Worm (Caenorhabditis elegans) whole organism, L4 larva: ENCODE results near the gene B0228.1.

Source experiments
- lin-38 ChIP-seq: fragments of 200-800 bp; sonication (Bioruptor generic); IDR thresholded peaks from 2 replicates; pipeline ENCODE4 v1.3.6; 2022; ENCODE audit warnings: missing genetic modification reagents, missing genetic modification characterization, missing compliant biosample characterization
- mdl-1 ChIP-seq, 2 experiments: fragments of 150-350 bp in 1 of 2; sonication (generic microtip) in 1 of 2; optimal IDR thresholded peaks; 2 replicates each; lab custom pipeline; 2014 to 2017; ENCODE audit warnings: missing biosample characterization in 2 of 2, missing genetic modification characterization in 2 of 2

ce11 chrII:7724603-7725002 is 30.5 kb upstream of the B0228.1 start, which contains the start of gene cpna-2:
- TF ChIP-seq lin-38 (GFP tag; lab: Robert Waterston, UW) (no peak), mdl-1 (tag; optimal IDR thresholded peaks at IDR 0.05; lab: Kevin White, UChicago) (no peak)
